Fruit fly (Drosophila melanogaster): ENCODE data around the gene CG1146.

CG1146 gene

dm6 chr3L:2494183-2494541 lies 5.6 kb downstream of the CG1146 start (continued):
- peak; percentile 88 for TF ChIP-seq cas (GFP tag; IDR thresholded peaks at IDR 0.05)
- peak; percentile 79 for TF ChIP-seq Adf1 (GFP tag; IDR thresholded peaks at IDR 0.05)
- TF ChIP-seq CG11093 (GFP tag; IDR thresholded peaks at IDR 0.05) = peak; percentile 74
- TF ChIP-seq fru (optimal IDR thresholded peaks at IDR 0.05) = no peak
- TF ChIP-seq GATAe (GFP tag; conservative IDR thresholded peaks at IDR 0.05) = peak; percentile 100
- TF ChIP-seq CG2199 (GFP tag; IDR thresholded peaks at IDR 0.05) = peak; percentile 84; the same call in 1 of the 3 replicates
- TF ChIP-seq CHES-1-like (GFP tag; optimal IDR thresholded peaks at IDR 0.05) = no peak
- TF ChIP-seq Xbp1 (GFP tag; optimal IDR thresholded peaks at IDR 0.05) = peak; percentile 74
- no peak for TF ChIP-seq abd-A (tag; optimal IDR thresholded peaks at IDR 0.05)
- TF ChIP-seq CG1603 (tag; optimal IDR thresholded peaks at IDR 0.05) = peak; percentile 77
- TF ChIP-seq Sox102F (GFP tag; optimal IDR thresholded peaks at IDR 0.05) = peak; percentile 73
- TF ChIP-seq org-1 (GFP tag; optimal IDR thresholded peaks at IDR 0.05) = peak; percentile 80
- peak; percentile 84 for TF ChIP-seq gsb (GFP tag; IDR thresholded peaks at IDR 0.05)
- peak; percentile 80 for TF ChIP-seq B-H1 (GFP tag; IDR thresholded peaks at IDR 0.05)
- peak; percentile 49 for TF ChIP-seq CG18011 (GFP tag; optimal IDR thresholded peaks at IDR 0.05)
- TF ChIP-seq Pdp1 (GFP tag; optimal IDR thresholded peaks at IDR 0.05) = peak; percentile 81 to 90
- peak; percentile 99 for TF ChIP-seq Med (GFP tag)
- TF ChIP-seq peb (GFP tag; IDR thresholded peaks at IDR 0.05) = peak; percentile 82
- no peak for TF ChIP-seq Mes4 (GFP tag; optimal IDR thresholded peaks at IDR 0.05)
- peak; percentile 23 for TF ChIP-seq pzg (GFP tag; optimal IDR thresholded peaks at IDR 0.05)
- TF ChIP-seq CG13424 (tag; optimal IDR thresholded peaks at IDR 0.05) = peak; percentile 81
- TF ChIP-seq kni (GFP tag; optimal IDR thresholded peaks at IDR 0.05) = no peak
- peak; percentile 82 for TF ChIP-seq H2.0 (GFP tag; IDR thresholded peaks at IDR 0.05)
- peak; percentile 61 for TF ChIP-seq CG8281 (tag; optimal IDR thresholded peaks at IDR 0.05)
- peak; percentile 91 for TF ChIP-seq CG9727 (GFP tag; optimal IDR thresholded peaks at IDR 0.05)
- TF ChIP-seq HLH54F (GFP tag; optimal IDR thresholded peaks at IDR 0.05) = peak; percentile 70
- peak; percentile 51 for TF ChIP-seq Usf (GFP tag; optimal IDR thresholded peaks at IDR 0.05)
- TF ChIP-seq Hr39 (optimal IDR thresholded peaks at IDR 0.05) = no peak
- no peak for TF ChIP-seq HLH4C (GFP tag; IDR thresholded peaks at IDR 0.05; ENCODE audit: partially characterized antibody)
- peak; percentile 46 for TF ChIP-seq CG12942 (GFP tag; optimal IDR thresholded peaks at IDR 0.05)
- peak; percentile 20 for TF ChIP-seq CG4617 (GFP tag; optimal IDR thresholded peaks at IDR 0.05; ENCODE audit: borderline replicate concordance)
- peak; percentile 65 for TF ChIP-seq CG31365 (tag; optimal IDR thresholded peaks at IDR 0.05)
- TF ChIP-seq fd64A (GFP tag; optimal IDR thresholded peaks at IDR 0.05) = peak; percentile 5
- TF ChIP-seq dati (GFP tag; IDR thresholded peaks at IDR 0.05) = no peak
- TF ChIP-seq CG10267 (tag; optimal IDR thresholded peaks at IDR 0.05) = peak; percentile 75
- peak; percentile 65 for TF ChIP-seq Hr3 (GFP tag; optimal IDR thresholded peaks at IDR 0.05)
- peak; percentile 88 for TF ChIP-seq CG30403 (GFP tag; optimal IDR thresholded peaks at IDR 0.05)
- no peak for TF ChIP-seq CG14860 (GFP tag; IDR thresholded peaks at IDR 0.05; ENCODE audit: partially characterized antibody)
- TF ChIP-seq da (GFP tag; optimal IDR thresholded peaks at IDR 0.05) = no peak
- TF ChIP-seq danr (GFP tag; IDR thresholded peaks at IDR 0.05) = peak; percentile 76
- peak; percentile 36 for TF ChIP-seq emc (GFP tag; optimal IDR thresholded peaks at IDR 0.05)
- peak; percentile 87 for TF ChIP-seq Rx (GFP tag; IDR thresholded peaks at IDR 0.05)
- peak; percentile 98 for TF ChIP-seq corto (GFP tag; optimal IDR thresholded peaks at IDR 0.05)
- peak; percentile 48 for TF ChIP-seq CG15479 (GFP tag; optimal IDR thresholded peaks at IDR 0.05)
- TF ChIP-seq luna (GFP tag; optimal IDR thresholded peaks at IDR 0.05) = peak; percentile 84
- TF ChIP-seq bab2 (GFP tag; optimal IDR thresholded peaks at IDR 0.05) = peak; percentile 89
- no peak for TF ChIP-seq CG3407 (GFP tag; optimal IDR thresholded peaks at IDR 0.05)
- TF ChIP-seq CG9876 (GFP tag; optimal IDR thresholded peaks at IDR 0.05) = no peak
- peak; percentile 47 for TF ChIP-seq CG14965 (GFP tag; optimal IDR thresholded peaks at IDR 0.05; ENCODE audit: borderline replicate concordance)
- TF ChIP-seq CG4282 (GFP tag; optimal IDR thresholded peaks at IDR 0.05) = no peak
- peak; percentile 82 for TF ChIP-seq CG10543 (GFP tag; optimal IDR thresholded peaks at IDR 0.05)
- peak; percentile 92 for TF ChIP-seq E2f1 (GFP tag; IDR thresholded peaks at IDR 0.05)
